Fruit fly (Drosophila melanogaster) Kc167 (cell line): Measurements from ENCODE around the gene Trf2.

Experiments
- Myc ChIP-seq: fragments of >200 bp; optimal IDR thresholded peaks from 2 replicates; lab custom pipeline; 2017; ENCODE audit warnings: missing external identifiers
- Sin3A ChIP-seq: fragments of >200 bp; optimal IDR thresholded peaks from 2 replicates; lab custom pipeline; 2018; ENCODE audit warnings: missing external identifiers
- h ChIP-seq: fragments of >200 bp; optimal IDR thresholded peaks from 3 replicates; lab custom pipeline; 2018; ENCODE audit warnings: missing external identifiers
- insv ChIP-seq: fragments of >200 bp; optimal IDR thresholded peaks from 3 replicates; lab custom pipeline; 2018; ENCODE audit warnings: missing external identifiers
- psq ChIP-seq: fragments of >200 bp; optimal IDR thresholded peaks from 2 replicates; lab custom pipeline; 2017; ENCODE audit warnings: missing external identifiers
- ttk ChIP-seq: sonication (Bioruptor generic); optimal IDR thresholded peaks from 2 replicates; lab custom pipeline; 2017; ENCODE audit warnings: missing external identifiers

Trf2 gene

DNA sequence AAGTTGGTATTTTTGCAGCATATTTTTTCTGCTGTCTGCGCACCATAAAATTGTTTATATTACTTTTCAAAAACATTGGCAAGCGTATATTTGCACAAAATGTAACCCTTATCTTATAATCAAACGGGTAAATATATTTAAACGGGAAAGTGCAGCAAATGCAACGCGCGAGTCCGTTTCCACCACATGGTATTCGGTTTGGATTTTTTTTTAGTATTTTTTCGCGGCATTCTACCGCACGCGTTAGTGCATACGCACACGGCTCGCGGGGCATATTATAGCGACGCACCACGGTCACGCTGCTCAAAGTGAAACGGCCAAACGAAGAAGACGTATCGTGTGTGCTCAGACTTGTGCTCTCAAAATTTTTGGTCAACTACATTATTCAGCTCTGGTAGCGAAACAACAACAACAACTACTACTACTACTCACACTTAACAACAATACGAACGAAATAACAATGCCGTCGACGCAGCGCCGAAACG, at the start of gene Trf2:
Gene Trf2, plus strand, starts transcription at position 302 of the 485 bp plus-strand sequence.
- no peak for TF ChIP-seq psq (lab: Kevin White, UChicago)
- TF ChIP-seq insv, result no peak
- TF ChIP-seq ttk (lab: Kevin White, UChicago), result no peak
- TF ChIP-seq h, result no peak
- no peak for TF ChIP-seq Sin3A (lab: Kevin White, UChicago)
- no peak for TF ChIP-seq Myc (lab: Kevin White, UChicago)

- TF ChIP-seq ttk (lab: Kevin White, UChicago) (no peak), insv (no peak), h (no peak), Sin3A (lab: Kevin White, UChicago) (no peak), psq (lab: Kevin White, UChicago) (no peak), Myc (lab: Kevin White, UChicago) (no peak)
Observed at dm6 chrX:8366329-8366728, 42.7 kb upstream of the Trf2 start.

dm6 chrX:8367069-8367468, 42.0 kb upstream of the Trf2 start, which contains the start of gene nAChRalpha3:
Gene nAChRalpha3 (minus strand): TSS chrX:8367169.
- TF ChIP-seq h, result no peak
- TF ChIP-seq ttk (lab: Kevin White, UChicago), result no peak
- no peak for TF ChIP-seq insv
- TF ChIP-seq Sin3A (lab: Kevin White, UChicago), result no peak
- TF ChIP-seq Myc (lab: Kevin White, UChicago), result no peak
- no peak for TF ChIP-seq psq (lab: Kevin White, UChicago)

DNA sequence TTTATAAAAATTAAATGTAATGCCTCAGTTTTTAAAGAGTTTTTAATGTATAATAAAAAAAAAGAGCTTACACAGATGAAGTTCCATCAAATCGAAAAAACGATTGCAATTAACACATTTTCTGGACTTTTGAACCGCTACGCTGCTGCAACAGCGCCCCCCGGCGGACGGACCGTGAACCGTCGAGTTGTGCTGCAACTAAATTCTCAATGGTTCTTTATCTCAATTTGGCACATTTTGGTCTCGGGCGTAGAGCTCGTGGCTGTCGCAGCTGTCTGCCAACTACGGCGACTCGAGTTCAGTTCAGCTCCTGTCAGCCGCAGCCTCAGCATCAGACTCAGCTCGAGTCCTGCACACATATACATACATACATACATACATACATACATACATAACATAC, 37.3 kb upstream of the Trf2 start:
- no peak for TF ChIP-seq Sin3A (lab: Kevin White, UChicago)
- TF ChIP-seq ttk (lab: Kevin White, UChicago), result no peak
- TF ChIP-seq Myc (lab: Kevin White, UChicago), result no peak
- TF ChIP-seq h, result no peak
- no peak for TF ChIP-seq psq (lab: Kevin White, UChicago)
- TF ChIP-seq insv, result no peak

dm6 chrX:8385481-8385880, 23.6 kb upstream of the Trf2 start, which contains the start of gene CG1387:
Gene CG1387 (plus strand): TSS chrX:8385781.
- no peak for TF ChIP-seq ttk (lab: Kevin White, UChicago)
- no peak for TF ChIP-seq Myc (lab: Kevin White, UChicago)
- no peak for TF ChIP-seq psq (lab: Kevin White, UChicago)
- no peak for TF ChIP-seq Sin3A (lab: Kevin White, UChicago)
- TF ChIP-seq insv, result no peak
- TF ChIP-seq h, result no peak

DNA sequence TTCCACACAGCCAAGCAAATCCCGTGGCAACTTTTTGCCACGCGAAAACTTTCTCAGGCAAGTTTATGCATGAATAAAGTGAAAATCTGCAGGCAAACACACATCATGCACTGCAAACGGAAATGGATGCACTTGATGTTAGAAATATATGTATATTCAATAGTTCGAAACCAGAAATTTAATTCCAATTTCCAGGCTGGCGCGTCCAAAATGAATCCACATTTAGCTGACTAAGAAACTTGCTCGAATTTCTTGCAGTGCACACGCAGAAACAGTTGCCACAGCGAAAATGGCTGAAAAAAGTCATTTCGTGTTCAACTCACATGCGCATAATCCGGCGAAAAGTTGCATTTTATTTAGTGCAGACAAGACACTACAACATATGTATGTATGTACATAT, 12.5 kb upstream of the Trf2 start:
- no peak for TF ChIP-seq insv
- TF ChIP-seq ttk (lab: Kevin White, UChicago), result no peak
- TF ChIP-seq Myc (lab: Kevin White, UChicago), result no peak
- TF ChIP-seq Sin3A (lab: Kevin White, UChicago), result no peak
- TF ChIP-seq psq (lab: Kevin White, UChicago), result no peak
- TF ChIP-seq h, result no peak

dm6 chrX:8398177-8399018, 10.7 kb upstream of the Trf2 start, which contains the start of gene CG10555:
Gene CG10555 (plus strand): TSS chrX:8398940.
- no peak for TF ChIP-seq h
- no peak for TF ChIP-seq Myc (lab: Kevin White, UChicago)
- no peak for TF ChIP-seq insv
- no peak for TF ChIP-seq ttk (lab: Kevin White, UChicago)

dm6 chrX:8399019-8399623, 10.0 kb upstream of the Trf2 start:
- no peak for TF ChIP-seq ttk (lab: Kevin White, UChicago)
- no peak for TF ChIP-seq psq (lab: Kevin White, UChicago)
- no peak for TF ChIP-seq Myc (lab: Kevin White, UChicago)
- TF ChIP-seq h, result no peak
- TF ChIP-seq insv, result no peak
- TF ChIP-seq Sin3A (lab: Kevin White, UChicago), result no peak

DNA sequence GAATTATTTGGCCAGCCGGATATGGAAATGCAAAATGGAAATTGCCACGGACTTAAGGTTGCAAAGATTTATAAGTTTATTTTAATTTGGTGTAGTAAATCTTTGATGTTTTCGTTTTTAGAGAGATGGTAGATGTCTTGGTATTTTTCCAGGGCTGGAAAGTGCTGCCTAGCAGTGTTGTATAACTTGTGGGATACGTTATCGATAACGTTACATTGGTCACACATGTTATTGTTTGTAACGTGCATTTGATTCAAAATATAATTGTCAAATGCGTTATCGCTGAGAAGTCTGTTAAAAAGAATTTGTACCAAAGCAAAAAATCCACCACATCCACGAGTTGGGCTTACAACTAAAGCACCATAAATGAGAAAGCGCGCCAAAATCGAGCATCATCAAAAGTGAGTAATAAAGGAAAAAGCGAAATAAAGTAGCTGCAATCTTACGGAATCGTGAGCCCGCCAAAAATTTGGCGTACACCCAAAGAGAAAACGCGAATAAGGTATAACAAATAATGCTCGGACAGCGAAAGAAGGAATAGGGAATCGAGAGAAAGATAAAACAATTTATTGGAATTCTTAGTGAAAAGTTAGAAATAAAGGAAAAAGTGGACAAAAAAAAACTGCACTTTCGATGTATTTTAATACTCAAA, 1.8 kb upstream of the Trf2 start, which contains the start of gene PIG-T:
Gene PIG-T, minus strand, starts transcription at position 140 of the 652 bp plus-strand sequence.
- no peak for TF ChIP-seq Sin3A (lab: Kevin White, UChicago)
- TF ChIP-seq insv, result no peak
- no peak for TF ChIP-seq h
- no peak for TF ChIP-seq ttk (lab: Kevin White, UChicago)
- no peak for TF ChIP-seq psq (lab: Kevin White, UChicago)
- TF ChIP-seq Myc (lab: Kevin White, UChicago), result no peak

- no peak for TF ChIP-seq ttk (lab: Kevin White, UChicago)
- no peak for TF ChIP-seq h
- TF ChIP-seq Sin3A (lab: Kevin White, UChicago), result no peak
- no peak for TF ChIP-seq insv
- no peak for TF ChIP-seq Myc (lab: Kevin White, UChicago)
- TF ChIP-seq psq (lab: Kevin White, UChicago), result no peak
Observed at dm6 chrX:8409793-8410192, 721 bp downstream of the Trf2 start.

DNA sequence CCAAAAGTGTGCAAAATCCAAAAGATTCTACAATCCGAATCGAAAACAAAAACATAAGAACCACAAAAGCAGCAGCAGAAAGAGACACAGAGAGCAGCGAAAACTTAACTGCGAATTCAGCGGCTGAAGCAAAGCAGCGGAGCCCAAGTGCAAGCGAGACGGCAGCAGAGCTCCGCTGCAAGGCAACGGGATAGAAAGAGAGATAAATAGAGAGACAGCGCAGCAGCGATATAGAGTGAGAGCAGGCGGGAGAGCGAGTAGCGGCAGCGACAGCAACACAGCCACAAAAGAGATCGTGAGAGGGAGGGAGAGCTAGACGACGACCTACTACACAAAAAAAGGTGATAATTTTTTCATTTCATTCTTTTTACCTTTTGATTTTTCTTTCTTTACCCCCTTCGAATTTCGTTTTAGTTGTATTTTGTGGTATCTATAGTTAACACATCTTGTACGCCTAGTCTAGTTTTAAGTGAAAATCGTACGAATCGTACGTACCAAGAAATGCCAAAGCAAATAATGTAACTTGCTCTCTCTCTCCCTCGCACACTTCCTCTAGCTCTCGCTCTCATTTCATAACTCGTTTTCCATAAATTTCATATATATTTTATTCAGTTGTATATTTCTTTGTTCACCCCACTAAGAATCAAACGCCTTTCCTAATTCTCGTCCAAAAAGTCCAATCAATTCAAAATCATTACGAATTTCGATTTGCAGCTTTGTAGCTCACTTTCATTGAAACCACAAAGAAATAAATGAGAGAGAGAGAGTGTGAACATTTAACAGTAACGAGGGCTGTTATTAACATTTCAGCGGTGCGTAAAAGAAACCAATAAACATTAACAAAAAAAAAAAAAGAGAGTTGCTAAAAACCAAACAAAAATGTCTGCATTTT, 1.5 kb downstream of the Trf2 start:
- no peak for TF ChIP-seq Sin3A (lab: Kevin White, UChicago)
